Worm (Caenorhabditis elegans) whole organism, L2 larva: Measurements from ENCODE around the gene srg-48.

ENCODE experiments used
- lin-13 ChIP-seq: fragments of 150-350 bp; optimal IDR thresholded peaks from 2 replicates; lab custom pipeline; 2014; ENCODE audit warnings: missing biosample characterization, missing genetic modification reagents, missing genetic modification characterization
- lin-39 ChIP-seq: fragments of 150-350 bp; optimal IDR thresholded peaks from 2 replicates; lab custom pipeline; 2014; ENCODE audit warnings: missing biosample characterization, missing genetic modification reagents, missing genetic modification characterization
- lsy-2 ChIP-seq, 2 experiments: fragments of 150-350 bp in 1 of 2; sonication (generic microtip) in 1 of 2; optimal IDR thresholded peaks; 2 replicates each; lab custom pipeline; 2014 to 2017; ENCODE audit warnings: missing biosample characterization in 2 of 2, missing genetic modification characterization in 2 of 2
- nhr-10 ChIP-seq: sonication (generic microtip); optimal IDR thresholded peaks from 2 replicates; lab custom pipeline; 2017; ENCODE audit warnings: missing biosample characterization, missing genetic modification characterization
- nhr-12 ChIP-seq: fragments of 150-350 bp; optimal IDR thresholded peaks from 2 replicates; lab custom pipeline; 2014; ENCODE audit warnings: missing biosample characterization, missing genetic modification characterization
- snpc-4 ChIP-seq: fragments of 150-350 bp; optimal IDR thresholded peaks from 2 replicates; lab custom pipeline; 2014; ENCODE audit warnings: missing biosample characterization, missing genetic modification characterization
- unc-39 ChIP-seq: fragments of 150-350 bp; optimal IDR thresholded peaks from 2 replicates; lab custom pipeline; 2014; ENCODE audit warnings: missing biosample characterization, missing genetic modification characterization
- unc-62 ChIP-seq: fragments of 150-350 bp; optimal IDR thresholded peaks from 2 replicates; lab custom pipeline; 2014; ENCODE audit warnings: missing biosample characterization, missing genetic modification reagents, missing genetic modification characterization

DNA sequence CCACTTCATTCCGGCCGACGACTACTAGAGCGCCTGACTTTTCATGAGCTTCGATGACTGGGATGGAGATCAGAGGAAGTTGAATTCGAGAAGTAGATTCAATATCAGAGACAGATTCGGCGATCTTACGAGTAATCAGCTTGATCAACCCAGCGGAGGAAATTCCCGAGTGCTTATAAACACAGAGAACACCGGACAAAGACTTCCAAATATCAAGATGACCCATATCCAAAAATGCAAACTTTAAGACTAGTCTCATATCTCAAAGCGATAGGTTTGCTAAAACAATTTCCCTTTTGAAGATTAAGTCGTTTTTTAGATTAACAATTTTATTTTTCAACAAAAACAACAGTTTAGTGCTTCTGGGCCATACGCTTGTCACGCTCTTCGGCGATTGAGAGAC is 11.2 kb downstream of the srg-48 start, which contains the start of gene Y43B11AR.3:
- TF ChIP-seq unc-39 (tag; lab: Kevin White, UChicago) (no peak), snpc-4 (no peak), unc-62 (GFP tag; lab: Kevin White, UChicago) (no peak), lin-13 (GFP tag; lab: Kevin White, UChicago) (no peak), lin-39 (no peak), nhr-12 (no peak), lsy-2 (tag; optimal IDR thresholded peaks at IDR 0.05; lab: Kevin White, UChicago) (no peak), nhr-10 (tag; lab: Kevin White, UChicago) (no peak)
